Fruit fly (Drosophila melanogaster): ENCODE results near the gene Rga.

- TF ChIP-seq psq (optimal IDR thresholded peaks at IDR 0.05) (no peak), Myc (optimal IDR thresholded peaks at IDR 0.05) (no peak), Sin3A (optimal IDR thresholded peaks at IDR 0.05) (no peak), h (optimal IDR thresholded peaks at IDR 0.05) (no peak), ttk (optimal IDR thresholded peaks at IDR 0.05) (no peak)
Observed at dm6 chr3R:5620387-5620956, 7.6 kb upstream of the Rga start.

All from Kc167 (cell line).